Worm (Caenorhabditis elegans) whole organism, young adult: ENCODE results near the gene tag-153.
A peak's percentile ranks its signal among the peaks of the same experiment; 100 is the strongest.

ENCODE experiments used
- B0019.2 ChIP-seq: fragments of 200-800 bp; sonication (Bioruptor generic); conservative IDR thresholded peaks from 2 replicates; pipeline ENCODE4 v1.3.6; 2022; ENCODE audit warnings: missing genetic modification reagents, missing genetic modification characterization, missing compliant biosample characterization
- C06A6.2 ChIP-seq: fragments of 200-800 bp; sonication (Bioruptor generic); conservative IDR thresholded peaks from 2 replicates; pipeline ENCODE4 v1.3.6; 2022; ENCODE audit warnings: missing genetic modification characterization, missing compliant biosample characterization
- D2030.7 ChIP-seq: fragments of 200-800 bp; sonication (Bioruptor generic); IDR thresholded peaks from 2 replicates; pipeline ENCODE4 v1.3.6; 2022; ENCODE audit warnings: missing genetic modification reagents, missing genetic modification characterization, missing compliant biosample characterization
- F23B12.7 ChIP-seq: sonication (generic microtip); optimal IDR thresholded peaks from 2 replicates; lab custom pipeline; 2017; ENCODE audit warnings: missing genetic modification characterization, mild to moderate bottlenecking, missing compliant biosample characterization, antibody characterized with exemption, moderate library complexity; ENCODE audit not compliant: insufficient read depth
- F33H1.4 ChIP-seq: fragments of 200-800 bp; sonication (Bioruptor generic); IDR thresholded peaks from 2 replicates; pipeline ENCODE4 v1.3.6; 2022; ENCODE audit warnings: missing genetic modification reagents, missing genetic modification characterization, missing compliant biosample characterization
- F49E8.2 ChIP-seq: sonication (generic microtip); optimal IDR thresholded peaks from 3 replicates; lab custom pipeline; 2017; ENCODE audit warnings: missing genetic modification characterization, mild to moderate bottlenecking, missing compliant biosample characterization, antibody characterized with exemption, moderate library complexity; ENCODE audit not compliant: insufficient read depth
- F52B5.7 ChIP-seq: sonication (generic microtip); optimal IDR thresholded peaks from 2 replicates; lab custom pipeline; 2016; ENCODE audit warnings: mild to moderate bottlenecking, missing genetic modification characterization, missing compliant biosample characterization
- K11D2.4 ChIP-seq: fragments of 200-800 bp; sonication (Bioruptor generic); IDR thresholded peaks from 2 replicates; pipeline ENCODE4 v1.3.6; 2022; ENCODE audit warnings: missing genetic modification reagents, missing genetic modification characterization, missing compliant biosample characterization
- K12H6.12 ChIP-seq: fragments of 200-800 bp; sonication (Bioruptor generic); optimal IDR thresholded peaks from 2 replicates; lab custom pipeline; 2018; ENCODE audit warnings: mild to moderate bottlenecking, missing genetic modification characterization, missing compliant biosample characterization
- Y53G8AR.9 ChIP-seq: fragments of 200-800 bp; sonication (Bioruptor generic); conservative IDR thresholded peaks from 2 replicates; pipeline ENCODE4 v1.3.6; 2022; ENCODE audit warnings: missing genetic modification reagents, missing genetic modification characterization, missing compliant biosample characterization
- Y67H2A.10 ChIP-seq: fragments of 200-800 bp; sonication (Bioruptor generic); conservative IDR thresholded peaks from 2 replicates; pipeline ENCODE4 v1.3.6; 2022; ENCODE audit warnings: missing genetic modification reagents, missing genetic modification characterization, missing compliant biosample characterization
- Y95B8A.8 ChIP-seq: fragments of 200-800 bp; sonication (Bioruptor generic); IDR thresholded peaks from 2 replicates; pipeline ENCODE4 v1.3.6; 2022; ENCODE audit warnings: missing genetic modification reagents, missing genetic modification characterization, missing compliant biosample characterization
- attf-3 ChIP-seq: fragments of 200-800 bp; sonication (Bioruptor generic); conservative IDR thresholded peaks from 2 replicates; pipeline ENCODE4 v1.3.6; 2022; ENCODE audit warnings: missing genetic modification reagents, missing genetic modification characterization, missing compliant biosample characterization
- attf-5 ChIP-seq: fragments of 200-800 bp; sonication (Bioruptor generic); optimal IDR thresholded peaks from 2 replicates; lab custom pipeline; 2018; ENCODE audit warnings: mild to moderate bottlenecking, missing genetic modification characterization, missing compliant biosample characterization
- bed-1 ChIP-seq: fragments of 200-800 bp; sonication (Bioruptor generic); IDR thresholded peaks from 2 replicates; pipeline ENCODE4 v1.3.6; 2022; ENCODE audit warnings: missing genetic modification reagents, missing genetic modification characterization, missing compliant biosample characterization
- bed-2 ChIP-seq: fragments of 200-800 bp; sonication (Bioruptor generic); IDR thresholded peaks from 2 replicates; pipeline ENCODE4 v1.3.6; 2022; ENCODE audit warnings: missing genetic modification reagents, missing genetic modification characterization, missing compliant biosample characterization
- ceh-100 ChIP-seq: fragments of 200-800 bp; sonication (Bioruptor generic); IDR thresholded peaks from 2 replicates; pipeline ENCODE4 v1.3.6; 2022; ENCODE audit warnings: missing genetic modification reagents, missing genetic modification characterization, missing compliant biosample characterization
- ceh-27 ChIP-seq: fragments of 200-800 bp; sonication (Bioruptor generic); optimal IDR thresholded peaks from 2 replicates; lab custom pipeline; 2018; ENCODE audit warnings: mild to moderate bottlenecking, missing genetic modification characterization, moderate library complexity, missing compliant biosample characterization
- ceh-58 ChIP-seq: fragments of 200-800 bp; sonication (Bioruptor generic); IDR thresholded peaks from 2 replicates; pipeline ENCODE4 v1.3.6; 2022; ENCODE audit warnings: missing genetic modification characterization, missing compliant biosample characterization
- ceh-91 ChIP-seq: fragments of 200-800 bp; sonication (Bioruptor generic); IDR thresholded peaks from 2 replicates; pipeline ENCODE4 v1.3.6; 2022; ENCODE audit warnings: missing genetic modification reagents, missing genetic modification characterization, missing compliant biosample characterization
- dox-1 ChIP-seq: fragments of 200-800 bp; sonication (Bioruptor generic); IDR thresholded peaks from 2 replicates; pipeline ENCODE4 v1.3.6; 2022; ENCODE audit warnings: missing genetic modification reagents, missing genetic modification characterization, missing compliant biosample characterization
- dpl-1 ChIP-seq: fragments of 150-350 bp; optimal IDR thresholded peaks from 2 replicates; lab custom pipeline; 2014; ENCODE audit warnings: missing biosample characterization, missing genetic modification reagents, missing genetic modification characterization
- egrh-3 ChIP-seq: fragments of 200-800 bp; sonication (Bioruptor generic); IDR thresholded peaks from 2 replicates; pipeline ENCODE4 v1.3.6; 2022; ENCODE audit warnings: missing genetic modification reagents, missing genetic modification characterization, missing compliant biosample characterization
- ets-4 ChIP-seq: fragments of 200-800 bp; sonication (Bioruptor generic); optimal IDR thresholded peaks from 2 replicates; lab custom pipeline; 2018; ENCODE audit warnings: mild to moderate bottlenecking, missing genetic modification characterization, missing compliant biosample characterization
- gei-17 ChIP-seq: fragments of 200-800 bp; sonication (Bioruptor generic); optimal IDR thresholded peaks from 2 replicates; lab custom pipeline; 2018; ENCODE audit warnings: mild to moderate bottlenecking, missing genetic modification characterization, missing compliant biosample characterization
- hlh-12 ChIP-seq: sonication (generic microtip); optimal IDR thresholded peaks from 2 replicates; lab custom pipeline; 2016; ENCODE audit warnings: missing genetic modification characterization, missing compliant biosample characterization
- hmg-20 ChIP-seq: fragments of 200-800 bp; sonication (Bioruptor generic); IDR thresholded peaks from 2 replicates; pipeline ENCODE4 v1.3.6; 2022; ENCODE audit warnings: missing genetic modification reagents, missing genetic modification characterization, missing compliant biosample characterization
- hrde-1 ChIP-seq: sonication (generic microtip); optimal IDR thresholded peaks from 2 replicates; lab custom pipeline; 2016; ENCODE audit warnings: missing genetic modification characterization, mild to moderate bottlenecking, missing compliant biosample characterization, moderate library complexity, missing genotype, missing genetic modification reagents, borderline replicate concordance
- lin-26 ChIP-seq: fragments of 200-800 bp; sonication (Bioruptor generic); IDR thresholded peaks from 2 replicates; pipeline ENCODE4 v1.3.6; 2022; ENCODE audit warnings: missing genetic modification reagents, missing genetic modification characterization, missing compliant biosample characterization
- lin-35 ChIP-seq, 3 experiments: fragments of 150-350 bp in 2 of 3; sonication (generic microtip) in 1 of 3; optimal IDR thresholded peaks; 2 replicates each; lab custom pipeline; 2014 to 2018; ENCODE audit warnings: missing biosample characterization in 3 of 3, missing genetic modification characterization in 3 of 3, missing genetic modification reagents in 3 of 3
- lin-54 ChIP-seq: fragments of 200-800 bp; sonication (Bioruptor generic); optimal IDR thresholded peaks from 2 replicates; lab custom pipeline; 2018; ENCODE audit warnings: mild to moderate bottlenecking, missing genetic modification characterization, missing compliant biosample characterization
- lir-1 ChIP-seq: fragments of 200-800 bp; sonication (Bioruptor generic); conservative IDR thresholded peaks from 2 replicates; pipeline ENCODE4 v1.3.6; 2022; ENCODE audit warnings: missing genetic modification reagents, missing genetic modification characterization, missing compliant biosample characterization
- madf-6 ChIP-seq: fragments of 200-800 bp; sonication (Bioruptor generic); IDR thresholded peaks from 2 replicates; pipeline ENCODE4 v1.3.6; 2022; ENCODE audit warnings: missing genetic modification reagents, missing genetic modification characterization, missing compliant biosample characterization
- mes-4 ChIP-seq: sonication (generic microtip); optimal IDR thresholded peaks from 2 replicates; lab custom pipeline; 2016; ENCODE audit warnings: missing genotype, missing genetic modification characterization, missing compliant biosample characterization
- pbrm-1 ChIP-seq: fragments of 200-800 bp; sonication (Bioruptor generic); IDR thresholded peaks from 2 replicates; pipeline ENCODE4 v1.3.6; 2022; ENCODE audit warnings: missing genetic modification reagents, missing genetic modification characterization, missing compliant biosample characterization
- rcor-1 ChIP-seq: fragments of 200-800 bp; sonication (Bioruptor generic); IDR thresholded peaks from 2 replicates; pipeline ENCODE4 v1.3.6; 2022; ENCODE audit warnings: missing genetic modification reagents, missing genetic modification characterization, missing compliant biosample characterization
- sdz-38 ChIP-seq: sonication (generic microtip); optimal IDR thresholded peaks from 2 replicates; lab custom pipeline; 2016; ENCODE audit warnings: missing genotype, missing genetic modification characterization, missing compliant biosample characterization
- sea-2 ChIP-seq: fragments of 200-800 bp; sonication (Bioruptor generic); IDR thresholded peaks from 2 replicates; pipeline ENCODE4 v1.3.6; 2022; ENCODE audit warnings: missing genetic modification characterization, missing compliant biosample characterization
- snpc-3.4 ChIP-seq: sonication (generic microtip); optimal IDR thresholded peaks from 2 replicates; lab custom pipeline; 2017; ENCODE audit warnings: missing genetic modification characterization, mild to moderate bottlenecking, missing compliant biosample characterization, antibody characterized with exemption, moderate library complexity, missing genotype, missing genetic modification reagents
- somi-1 ChIP-seq: fragments of 200-800 bp; sonication (Bioruptor generic); optimal IDR thresholded peaks from 2 replicates; lab custom pipeline; 2018; ENCODE audit warnings: mild to moderate bottlenecking, missing genetic modification characterization, missing compliant biosample characterization
- sptf-2 ChIP-seq: fragments of 200-800 bp; sonication (Bioruptor generic); optimal IDR thresholded peaks from 2 replicates; lab custom pipeline; 2018; ENCODE audit warnings: mild to moderate bottlenecking, missing genetic modification characterization, missing compliant biosample characterization
- tbx-9 ChIP-seq: sonication (generic microtip); optimal IDR thresholded peaks from 2 replicates; lab custom pipeline; 2016; ENCODE audit warnings: borderline replicate concordance, missing genetic modification characterization, inconsistent platforms, missing compliant biosample characterization
- unc-62 ChIP-seq: fragments of 150-350 bp; optimal IDR thresholded peaks from 2 replicates; lab custom pipeline; 2014; ENCODE audit warnings: missing biosample characterization, missing genetic modification reagents, missing genetic modification characterization
- ztf-18 ChIP-seq: sonication (generic microtip); optimal IDR thresholded peaks from 2 replicates; lab custom pipeline; 2016; ENCODE audit warnings: missing genotype, mild to moderate bottlenecking, missing genetic modification characterization, missing compliant biosample characterization
- ztf-6 ChIP-seq: fragments of 200-800 bp; sonication (Bioruptor generic); IDR thresholded peaks from 2 replicates; pipeline ENCODE4 v1.3.6; 2022; ENCODE audit warnings: missing genetic modification reagents, missing genetic modification characterization, missing compliant biosample characterization

tag-153 gene

DNA sequence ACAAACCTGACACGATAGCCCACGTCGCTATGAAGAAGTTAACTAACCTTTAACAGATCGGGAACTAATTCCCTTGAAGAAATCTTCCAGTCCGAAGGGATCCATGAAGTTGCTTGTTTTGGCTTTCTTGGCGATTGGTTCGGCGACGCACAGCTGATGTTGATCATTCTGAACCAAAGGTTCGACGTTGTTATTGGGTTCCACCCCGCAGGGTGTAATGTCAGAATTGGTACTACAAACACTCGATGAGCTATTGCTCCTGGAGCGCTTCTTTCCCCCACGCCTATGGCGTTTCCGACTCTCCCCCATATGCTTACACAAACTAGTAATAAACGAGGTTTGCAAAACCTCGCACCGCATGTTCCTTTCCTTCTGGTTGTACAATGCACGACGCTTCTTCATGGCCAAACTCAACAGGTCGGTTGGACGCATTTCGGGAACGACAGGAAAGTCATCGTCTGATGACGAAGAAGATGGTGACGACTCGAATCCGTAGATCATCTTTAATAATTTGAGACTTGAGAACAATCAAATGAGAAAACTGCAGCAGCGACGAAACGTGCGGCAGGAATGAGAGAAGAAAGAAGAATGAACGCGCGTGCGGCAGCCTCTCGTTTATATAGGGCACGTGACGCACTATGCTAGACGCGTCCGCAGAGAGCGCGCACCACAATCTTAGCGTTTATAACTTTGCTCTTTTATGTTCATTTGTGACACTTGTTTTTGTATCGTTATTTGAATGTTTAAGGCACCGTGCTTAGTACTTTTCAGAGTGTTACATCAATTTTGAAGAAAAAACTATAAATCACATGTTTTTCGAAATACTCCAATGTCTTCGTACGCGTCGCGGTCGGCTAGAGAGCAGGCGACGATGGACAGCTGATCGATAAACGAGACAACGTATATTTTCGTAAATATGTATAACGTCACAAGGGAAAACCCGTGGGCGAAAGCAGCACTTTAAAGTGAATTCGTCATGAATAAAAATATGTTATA is 21.0 kb downstream of the tag-153 start, which contains the start of gene tos-1 (continued):
- peak; percentile 95 for TF ChIP-seq attf-5 (GFP tag; lab: Kevin White, UChicago)
- peak; percentile 53; the same call in 1 of the 2 replicates for TF ChIP-seq egrh-3 (GFP tag; lab: Robert Waterston, UW)
- peak; percentile 67; the same call in 1 of the 2 replicates for TF ChIP-seq sea-2 (GFP tag; lab: Robert Waterston, UW)
- TF ChIP-seq hrde-1 (tag; lab: Kevin White, UChicago): no peak
- peak; percentile 91 for TF ChIP-seq F23B12.7 (tag; lab: Kevin White, UChicago)
- TF ChIP-seq ztf-18 (tag; lab: Kevin White, UChicago): peak; percentile 84
- no peak for TF ChIP-seq hmg-20
- no peak for TF ChIP-seq sptf-2 (GFP tag; lab: Kevin White, UChicago)
- peak; percentile 74; the same call in 1 of the 2 replicates for TF ChIP-seq lin-26 (GFP tag; lab: Robert Waterston, UW)
- no peak for TF ChIP-seq sdz-38
- TF ChIP-seq lin-35 (GFP tag; optimal IDR thresholded peaks at IDR 0.05; lab: Kevin White, UChicago): peak in 2 of 3 experiments; percentile 80 to 85
- TF ChIP-seq ceh-91 (GFP tag; lab: Robert Waterston, UW): peak; percentile 71
- TF ChIP-seq dox-1 (GFP tag; lab: Robert Waterston, UW): peak; percentile 95
- TF ChIP-seq B0019.2 (GFP tag; lab: Robert Waterston, UW): peak; percentile 60; the same call in 1 of the 2 replicates
- peak; percentile 98 for TF ChIP-seq somi-1
- peak; percentile 98 for TF ChIP-seq pbrm-1 (GFP tag; lab: Robert Waterston, UW)
- TF ChIP-seq rcor-1 (GFP tag; lab: Robert Waterston, UW): peak; percentile 81
- TF ChIP-seq dpl-1: peak; percentile 44
- TF ChIP-seq K11D2.4 (GFP tag; lab: Robert Waterston, UW): peak; percentile 97
- TF ChIP-seq ztf-6 (GFP tag; lab: Robert Waterston, UW): peak; percentile 91
- peak; percentile 46; the same call in 1 of the 2 replicates for TF ChIP-seq madf-6 (GFP tag; lab: Robert Waterston, UW)
- peak; percentile 89 for TF ChIP-seq gei-17 (GFP tag; lab: Kevin White, UChicago)
- peak; percentile 27 for TF ChIP-seq F49E8.2 (tag; lab: Kevin White, UChicago)
- peak; percentile 95 for TF ChIP-seq ceh-27 (GFP tag; lab: Kevin White, UChicago)
- peak; percentile 98 for TF ChIP-seq Y67H2A.10 (GFP tag; lab: Robert Waterston, UW)
- peak; percentile 59 for TF ChIP-seq unc-62 (GFP tag; lab: Kevin White, UChicago)
- peak; percentile 94 for TF ChIP-seq lir-1 (GFP tag; lab: Robert Waterston, UW)
- TF ChIP-seq F33H1.4 (GFP tag; lab: Robert Waterston, UW): peak; percentile 62
- peak; percentile 81 for TF ChIP-seq F52B5.7 (tag; lab: Kevin White, UChicago)
- TF ChIP-seq ceh-100 (GFP tag; lab: Robert Waterston, UW): peak; percentile 66
- no peak for TF ChIP-seq tbx-9 (tag; lab: Kevin White, UChicago)
- 0 out of 2 replicates have a peak, but pooled peaks have one; percentile 45 for TF ChIP-seq ceh-58 (GFP tag; lab: Robert Waterston, UW)
- TF ChIP-seq C06A6.2 (GFP tag; lab: Robert Waterston, UW): peak; percentile 95
- peak; percentile 29 for TF ChIP-seq ets-4
- TF ChIP-seq K12H6.12: peak; percentile 99
- TF ChIP-seq snpc-3.4 (tag; lab: Kevin White, UChicago): peak; percentile 48
- TF ChIP-seq D2030.7 (GFP tag; lab: Robert Waterston, UW): peak; percentile 85
- TF ChIP-seq Y95B8A.8 (GFP tag; lab: Robert Waterston, UW): peak; percentile 96
- TF ChIP-seq lin-54 (GFP tag; lab: Kevin White, UChicago): peak; percentile 92
- no peak for TF ChIP-seq hlh-12
- TF ChIP-seq Y53G8AR.9 (GFP tag; lab: Robert Waterston, UW): peak; percentile 97
- TF ChIP-seq mes-4 (tag; lab: Kevin White, UChicago): no peak
- TF ChIP-seq bed-1 (GFP tag; lab: Robert Waterston, UW): no peak
- peak; percentile 87 for TF ChIP-seq attf-3 (GFP tag; lab: Robert Waterston, UW)
- TF ChIP-seq bed-2 (GFP tag; lab: Robert Waterston, UW): no peak
